Fruit fly (Drosophila melanogaster): ENCODE measurements around the gene blot.

dm6 chr3L:17391132-17391531, 30.2 kb downstream of the blot start:
- TF ChIP-seq Dll (optimal IDR thresholded peaks at IDR 0.05) = no peak
- TF ChIP-seq psq (optimal IDR thresholded peaks at IDR 0.05) = no peak
- no peak for TF ChIP-seq pan (optimal IDR thresholded peaks at IDR 0.05)
- no peak for TF ChIP-seq usp (GFP tag; optimal IDR thresholded peaks at IDR 0.05)
- TF ChIP-seq EcR (GFP tag; optimal IDR thresholded peaks at IDR 0.05) = no peak
- no peak for TF ChIP-seq CG8478 (optimal IDR thresholded peaks at IDR 0.05)

Data from whole organism.